Fruit fly (Drosophila melanogaster) whole organism, embryonic: Measurements from ENCODE around the gene IM33.

Experiments
- Atf6 ChIP-seq: fragments of 200-800 bp; sonication (Bioruptor generic); IDR thresholded peaks from 2 replicates; pipeline ENCODE4 v1.3.6; 2022; ENCODE audit warnings: missing biosample characterization, missing genetic modification characterization
- B-H1 ChIP-seq: fragments of 200-800 bp; sonication (Bioruptor generic); IDR thresholded peaks from 3 replicates; pipeline ENCODE4 v1.3.6; 2022; ENCODE audit warnings: missing biosample characterization, missing genetic modification characterization
- B-H2 ChIP-seq: fragments of 200-800 bp; sonication (Bioruptor generic); optimal IDR thresholded peaks from 2 replicates; lab custom pipeline; 2018; ENCODE audit warnings: missing biosample characterization, mild to moderate bottlenecking, missing genetic modification characterization
- CG11247 ChIP-seq: fragments of 200-800 bp; sonication (Bioruptor generic); IDR thresholded peaks from 2 replicates; pipeline ENCODE4 v1.3.6; 2022; ENCODE audit warnings: missing biosample characterization, missing genetic modification characterization
- CG11723 ChIP-seq: fragments of 200-800 bp; sonication (Bioruptor generic); optimal IDR thresholded peaks from 2 replicates; lab custom pipeline; 2017; ENCODE audit warnings: missing biosample characterization, mild to moderate bottlenecking, missing genetic modification characterization
- CG15011 ChIP-seq: fragments of 200-800 bp; sonication (Bioruptor generic); optimal IDR thresholded peaks from 3 replicates; lab custom pipeline; 2018; ENCODE audit warnings: missing biosample characterization, mild to moderate bottlenecking, missing genetic modification characterization
- CG15479 ChIP-seq: fragments of 200-800 bp; sonication (Bioruptor generic); optimal IDR thresholded peaks from 3 replicates; lab custom pipeline; 2019; ENCODE audit warnings: missing biosample characterization, mild to moderate bottlenecking, missing genetic modification characterization, moderate library complexity
- CG15696 ChIP-seq: fragments of 200-800 bp; sonication (Bioruptor generic); optimal IDR thresholded peaks from 2 replicates; lab custom pipeline; 2019; ENCODE audit warnings: missing biosample characterization, mild to moderate bottlenecking, missing genetic modification characterization, moderate library complexity
- CG17612 ChIP-seq: fragments of 200-800 bp; sonication (Bioruptor generic); IDR thresholded peaks from 2 replicates; pipeline ENCODE4 v1.3.6; 2022; ENCODE audit warnings: missing biosample characterization, missing genetic modification characterization
- CG2116 ChIP-seq: fragments of 200-800 bp; sonication (Bioruptor generic); optimal IDR thresholded peaks from 3 replicates; lab custom pipeline; 2018; ENCODE audit warnings: missing biosample characterization, mild to moderate bottlenecking, missing genetic modification characterization
- CG2678 ChIP-seq: fragments of 200-800 bp; sonication (Bioruptor generic); optimal IDR thresholded peaks from 3 replicates; lab custom pipeline; 2019; ENCODE audit warnings: missing biosample characterization, mild to moderate bottlenecking, missing genetic modification characterization, moderate library complexity
- CG34376 ChIP-seq: fragments of 200-800 bp; sonication (Bioruptor generic); optimal IDR thresholded peaks from 2 replicates; lab custom pipeline; 2018; ENCODE audit warnings: missing biosample characterization, mild to moderate bottlenecking, missing genetic modification characterization
- CG4707 ChIP-seq: fragments of 200-800 bp; sonication (Bioruptor generic); optimal IDR thresholded peaks from 2 replicates; lab custom pipeline; 2018; ENCODE audit warnings: missing biosample characterization, mild to moderate bottlenecking, missing genetic modification characterization, moderate library complexity
- CG4820 ChIP-seq: fragments of 200-800 bp; sonication (Bioruptor generic); optimal IDR thresholded peaks from 3 replicates; lab custom pipeline; 2016; ENCODE audit warnings: missing biosample characterization, missing genetic modification characterization
- CG7928 ChIP-seq: fragments of 200-800 bp; sonication (Bioruptor generic); optimal IDR thresholded peaks from 2 replicates; lab custom pipeline; 2017; ENCODE audit warnings: missing biosample characterization, mild to moderate bottlenecking, missing genetic modification characterization
- CG9932 ChIP-seq: fragments of 200-800 bp; sonication (Bioruptor generic); IDR thresholded peaks from 2 replicates; pipeline ENCODE4 v1.3.6; 2022; ENCODE audit warnings: missing biosample characterization, missing genetic modification characterization
- CTCF ChIP-seq: fragments of 200-800 bp; sonication (Bioruptor generic); optimal IDR thresholded peaks from 2 replicates; lab custom pipeline; 2017; ENCODE audit warnings: missing biosample characterization, mild to moderate bottlenecking, missing genetic modification characterization, moderate library complexity
- CrebB ChIP-seq: fragments of 200-800 bp; sonication (Bioruptor generic); optimal IDR thresholded peaks from 3 replicates; lab custom pipeline; 2018; ENCODE audit warnings: missing biosample characterization, mild to moderate bottlenecking, missing genetic modification characterization
- Dp ChIP-seq: fragments of 200-800 bp; sonication (Bioruptor generic); optimal IDR thresholded peaks from 2 replicates; lab custom pipeline; 2018; ENCODE audit warnings: missing biosample characterization, mild to moderate bottlenecking, missing genetic modification characterization, moderate library complexity
- ERR ChIP-seq: fragments of 200-800 bp; sonication (Bioruptor generic); optimal IDR thresholded peaks from 2 replicates; lab custom pipeline; 2016; ENCODE audit warnings: missing biosample characterization, missing genetic modification characterization
- Fer2 ChIP-seq: fragments of 200-800 bp; sonication (Bioruptor generic); optimal IDR thresholded peaks from 2 replicates; lab custom pipeline; 2018; ENCODE audit warnings: missing biosample characterization, mild to moderate bottlenecking, missing genetic modification characterization, moderate library complexity
- Gsc ChIP-seq: fragments of 200-800 bp; sonication (Bioruptor generic); IDR thresholded peaks from 2 replicates; pipeline ENCODE4 v1.3.6; 2022; ENCODE audit warnings: missing biosample characterization, missing genetic modification characterization
- HmgZ ChIP-seq: fragments of 200-800 bp; sonication (Bioruptor generic); optimal IDR thresholded peaks from 2 replicates; lab custom pipeline; 2018; ENCODE audit warnings: missing biosample characterization, mild to moderate bottlenecking, missing genetic modification characterization
- Hr78 ChIP-seq, 2 experiments: fragments of 200-800 bp in 1 of 2; fragments of >200 bp in 1 of 2; sonication (Bioruptor generic) in 1 of 2; optimal IDR thresholded peaks; 2 replicates each; lab custom pipeline; 2017 to 2019; ENCODE audit warnings: missing biosample characterization in 2 of 2, missing genetic modification characterization in 2 of 2, mild to moderate bottlenecking in 1 of 2, moderate library complexity in 1 of 2
- Lpt ChIP-seq: fragments of >200 bp; optimal IDR thresholded peaks from 2 replicates; lab custom pipeline; 2018; ENCODE audit warnings: missing biosample characterization, missing genetic modification characterization
- Mad ChIP-seq: fragments of 200-800 bp; sonication (Bioruptor generic); optimal IDR thresholded peaks from 2 replicates; lab custom pipeline; 2016; ENCODE audit warnings: missing biosample characterization, missing genetic modification characterization
- Nf-YC ChIP-seq: fragments of 200-800 bp; optimal IDR thresholded peaks from 3 replicates; lab custom pipeline; 2019; ENCODE audit warnings: missing biosample characterization, mild to moderate bottlenecking, missing genetic modification characterization, moderate library complexity
- Opbp ChIP-seq: fragments of 200-800 bp; sonication (Bioruptor generic); IDR thresholded peaks from 3 replicates; pipeline ENCODE4 v1.3.6; 2022; ENCODE audit warnings: missing biosample characterization, missing genetic modification characterization; ENCODE audit not compliant: partially characterized antibody
- Optix ChIP-seq: fragments of 200-800 bp; sonication (Bioruptor generic); IDR thresholded peaks from 3 replicates; pipeline ENCODE4 v1.3.6; 2022; ENCODE audit warnings: missing biosample characterization, missing genetic modification characterization
- Rfx ChIP-seq: fragments of 200-800 bp; sonication (Bioruptor generic); IDR thresholded peaks from 2 replicates; pipeline ENCODE4 v1.3.6; 2022; ENCODE audit warnings: missing biosample characterization, missing genetic modification characterization
- al ChIP-seq: fragments of 200-800 bp; sonication (Bioruptor generic); IDR thresholded peaks from 2 replicates; pipeline ENCODE4 v1.3.6; 2022; ENCODE audit warnings: missing biosample characterization, missing genetic modification characterization
- btn ChIP-seq: fragments of 200-800 bp; sonication (Bioruptor generic); optimal IDR thresholded peaks from 2 replicates; lab custom pipeline; 2016; ENCODE audit warnings: missing biosample characterization, missing genetic modification characterization
- caup ChIP-seq: fragments of 200-800 bp; sonication (Bioruptor generic); optimal IDR thresholded peaks from 3 replicates; lab custom pipeline; 2017; ENCODE audit warnings: missing biosample characterization, mild to moderate bottlenecking, missing genetic modification characterization, moderate library complexity; ENCODE audit not compliant: severe bottlenecking
- chinmo ChIP-seq: fragments of 200-800 bp; sonication (Bioruptor generic); IDR thresholded peaks from 4 replicates; pipeline ENCODE4 v1.3.6; 2022; ENCODE audit warnings: missing biosample characterization, missing genetic modification characterization; ENCODE audit not compliant: partially characterized antibody
- crp ChIP-seq, 2 experiments: fragments of 200-800 bp; sonication (Bioruptor generic); optimal IDR thresholded peaks; 2 replicates in 1 of 2; 3 replicates in 1 of 2; lab custom pipeline; 2017; ENCODE audit warnings: missing biosample characterization in 2 of 2, missing genetic modification characterization in 2 of 2, mild to moderate bottlenecking in 1 of 2, moderate library complexity in 1 of 2
- disco-r ChIP-seq: fragments of 200-800 bp; sonication (Bioruptor generic); optimal IDR thresholded peaks from 2 replicates; lab custom pipeline; 2016; ENCODE audit warnings: missing biosample characterization, missing genetic modification characterization
- mirr ChIP-seq: fragments of 200-800 bp; sonication (Bioruptor generic); optimal IDR thresholded peaks from 3 replicates; lab custom pipeline; 2018; ENCODE audit warnings: missing biosample characterization, mild to moderate bottlenecking, missing genetic modification characterization
- nerfin-2 ChIP-seq: fragments of 200-800 bp; sonication (Bioruptor generic); IDR thresholded peaks from 2 replicates; pipeline ENCODE4 v1.3.6; 2022; ENCODE audit warnings: missing biosample characterization, missing genetic modification characterization; ENCODE audit not compliant: partially characterized antibody
- phol ChIP-seq: fragments of 200-800 bp; sonication (Bioruptor generic); optimal IDR thresholded peaks from 3 replicates; lab custom pipeline; 2018; ENCODE audit warnings: missing biosample characterization, mild to moderate bottlenecking, missing genetic modification characterization, moderate library complexity
- row ChIP-seq: fragments of 200-800 bp; sonication (Bioruptor generic); IDR thresholded peaks from 3 replicates; pipeline ENCODE4 v1.3.6; 2022; ENCODE audit warnings: missing biosample characterization, missing genetic modification characterization
- seq ChIP-seq: fragments of 200-800 bp; sonication (Bioruptor generic); IDR thresholded peaks from 2 replicates; pipeline ENCODE4 v1.3.6; 2022; ENCODE audit warnings: missing biosample characterization, missing genetic modification characterization
- sima ChIP-seq: fragments of 200-800 bp; sonication (Bioruptor generic); optimal IDR thresholded peaks from 2 replicates; lab custom pipeline; 2016; ENCODE audit warnings: missing biosample characterization, missing genetic modification characterization
- so ChIP-seq: fragments of 200-800 bp; sonication (Bioruptor generic); IDR thresholded peaks from 3 replicates; pipeline ENCODE4 v1.3.6; 2022; ENCODE audit warnings: missing biosample characterization, missing genetic modification characterization
- sug ChIP-seq: fragments of 200-800 bp; optimal IDR thresholded peaks from 2 replicates; lab custom pipeline; 2019; ENCODE audit warnings: missing biosample characterization, mild to moderate bottlenecking, missing genetic modification characterization, moderate library complexity
- tgo ChIP-seq: fragments of 200-800 bp; sonication (Bioruptor generic); IDR thresholded peaks from 3 replicates; pipeline ENCODE4 v1.3.6; 2022; ENCODE audit warnings: missing biosample characterization, missing genetic modification characterization
- wek ChIP-seq: fragments of 200-800 bp; sonication (Bioruptor generic); optimal IDR thresholded peaks from 3 replicates; lab custom pipeline; 2018; ENCODE audit warnings: missing biosample characterization, mild to moderate bottlenecking, missing genetic modification characterization, moderate library complexity

Gene IM33

dm6 chr2L:3662307-3662795, 34.1 kb downstream of the IM33 start, which contains the start of gene Drgx (continued):
- no peak for TF ChIP-seq sug (tag; lab: Kevin White, UChicago)
- TF ChIP-seq so (GFP tag; lab: Robert Waterston, UW) = no peak
- no peak for TF ChIP-seq btn (GFP tag; lab: Kevin White, UChicago)
- TF ChIP-seq Mad (GFP tag; lab: Kevin White, UChicago) = no peak
- peak; percentile 98 for TF ChIP-seq Nf-YC (tag; lab: Kevin White, UChicago)
- TF ChIP-seq CG17612 = no peak
- TF ChIP-seq Fer2 (tag; lab: Kevin White, UChicago) = no peak
- TF ChIP-seq row (GFP tag; lab: Robert Waterston, UW) = no peak
- TF ChIP-seq CG11723 (GFP tag; lab: Kevin White, UChicago) = no peak
- no peak for TF ChIP-seq CG4707
- TF ChIP-seq sima (GFP tag; lab: Kevin White, UChicago) = no peak
- no peak for TF ChIP-seq CG2678 (tag; lab: Kevin White, UChicago)
- TF ChIP-seq al (GFP tag; lab: Robert Waterston, UW) = no peak
- TF ChIP-seq CTCF (GFP tag; lab: Kevin White, UChicago) = peak; percentile 14
- no peak for TF ChIP-seq tgo (GFP tag; lab: Robert Waterston, UW)
- TF ChIP-seq nerfin-2 (GFP tag; lab: Robert Waterston, UW) = peak; percentile 17; the same call in 1 of the 2 replicates
- TF ChIP-seq phol = peak; percentile 9
- TF ChIP-seq HmgZ (tag; lab: Kevin White, UChicago) = no peak
- no peak for TF ChIP-seq Dp (GFP tag; lab: Kevin White, UChicago)
- no peak for TF ChIP-seq CG34376 (GFP tag; lab: Kevin White, UChicago)
- no peak for TF ChIP-seq wek (GFP tag; lab: Kevin White, UChicago)
- no peak for TF ChIP-seq CG9932
- no peak for TF ChIP-seq Hr78 (GFP tag; optimal IDR thresholded peaks at IDR 0.05; lab: Kevin White, UChicago)
- TF ChIP-seq CG7928 (GFP tag; lab: Kevin White, UChicago) = no peak
- peak; percentile 24 for TF ChIP-seq CG15479 (GFP tag; lab: Kevin White, UChicago)
- TF ChIP-seq CG15696 (tag; lab: Kevin White, UChicago) = no peak
- no peak for TF ChIP-seq CG4820
- no peak for TF ChIP-seq Atf6 (GFP tag; lab: Robert Waterston, UW)
- TF ChIP-seq Opbp = no peak
- TF ChIP-seq caup = no peak
- no peak for TF ChIP-seq CrebB (tag; lab: Kevin White, UChicago)
- TF ChIP-seq Lpt = no peak
- TF ChIP-seq mirr (GFP tag; lab: Kevin White, UChicago) = no peak
- no peak for TF ChIP-seq Gsc (GFP tag; lab: Robert Waterston, UW)
- TF ChIP-seq CG11247 (GFP tag; lab: Robert Waterston, UW) = no peak
- no peak for TF ChIP-seq Rfx (GFP tag; lab: Robert Waterston, UW)
- TF ChIP-seq crp (GFP tag; optimal IDR thresholded peaks at IDR 0.05; lab: Kevin White, UChicago) = no peak
- no peak for TF ChIP-seq CG15011 (GFP tag; lab: Kevin White, UChicago)
- TF ChIP-seq CG2116 (GFP tag; lab: Kevin White, UChicago) = no peak
- TF ChIP-seq ERR = no peak
- peak; percentile 58; the same call in 1 of the 4 replicates for TF ChIP-seq chinmo
- no peak for TF ChIP-seq Optix (GFP tag; lab: Robert Waterston, UW)
- TF ChIP-seq disco-r (GFP tag; lab: Kevin White, UChicago) = no peak
- peak; percentile 82 for TF ChIP-seq seq
- no peak for TF ChIP-seq B-H1
- no peak for TF ChIP-seq B-H2 (GFP tag; lab: Kevin White, UChicago)
